Worm (Caenorhabditis elegans): ENCODE measurements around the gene M01H9.10.

M01H9.10 gene

ce11 chrIV:4449843-4450242 is 30.1 kb downstream of the M01H9.10 start (continued):
- TF ChIP-seq vab-7 (GFP tag; IDR thresholded peaks at IDR 0.05) (no peak), madf-9 (GFP tag; conservative IDR thresholded peaks at IDR 0.05) (no peak), snpc-1.2 (GFP tag; IDR thresholded peaks at IDR 0.05) (peak; percentile 27; the same call in 1 of the 2 replicates), nhr-6 (tag; optimal IDR thresholded peaks at IDR 0.05) (no peak), Y5F2A.4 (GFP tag; optimal IDR thresholded peaks at IDR 0.05) (no peak), nhr-111 (GFP tag; optimal IDR thresholded peaks at IDR 0.05) (no peak), spr-3 (GFP tag; optimal IDR thresholded peaks at IDR 0.05) (no peak), nhr-237 (tag; optimal IDR thresholded peaks at IDR 0.05) (no peak), egl-27 (tag; optimal IDR thresholded peaks at IDR 0.05) (no peak), zag-1 (tag; optimal IDR thresholded peaks at IDR 0.05) (no peak), nhr-41 (GFP tag; IDR thresholded peaks at IDR 0.05) (peak; percentile 75), ama-1 (optimal IDR thresholded peaks at IDR 0.05) (peak; percentile 87), lsy-2 (tag; optimal IDR thresholded peaks at IDR 0.05) (peak in 1 of 2 experiments; percentile 17), ZK337.2 (GFP tag; IDR thresholded peaks at IDR 0.05) (no peak), Y105C5A.15 (GFP tag; IDR thresholded peaks at IDR 0.05) (no peak), zfp-3 (GFP tag; conservative IDR thresholded peaks at IDR 0.05) (no peak; the same call in 1 of the 2 replicates), lin-39 (tag; optimal IDR thresholded peaks at IDR 0.05) (no peak), daf-19 (GFP tag; conservative IDR thresholded peaks at IDR 0.05) (no peak), dmd-8 (GFP tag; IDR thresholded peaks at IDR 0.05) (no peak), zip-11 (GFP tag; IDR thresholded peaks at IDR 0.05) (no peak), Y75B8A.6 (GFP tag; IDR thresholded peaks at IDR 0.05) (0 out of 2 replicates have a peak, but pooled peaks have one; percentile 55), ceh-62 (tag; optimal IDR thresholded peaks at IDR 0.05) (no peak), dmd-6 (GFP tag; IDR thresholded peaks at IDR 0.05) (peak; percentile 56; the same call in 1 of the 2 replicates), hmg-1.1 (GFP tag; IDR thresholded peaks at IDR 0.05) (no peak), daf-8 (GFP tag; IDR thresholded peaks at IDR 0.05) (no peak), fkh-10 (GFP tag; optimal IDR thresholded peaks at IDR 0.05) (no peak), F44E2.7 (GFP tag; IDR thresholded peaks at IDR 0.05) (no peak), pqm-1 (tag; optimal IDR thresholded peaks at IDR 0.05) (peak; percentile 53), D1046.2 (GFP tag; IDR thresholded peaks at IDR 0.05) (0 out of 2 replicates have a peak, but pooled peaks have one; percentile 6)

- TF ChIP-seq R02D3.7 (tag; optimal IDR thresholded peaks at IDR 0.05): no peak
- no peak for TF ChIP-seq D1046.2 (GFP tag; IDR thresholded peaks at IDR 0.05)
- TF ChIP-seq aha-1 (tag): peak; percentile 8
- TF ChIP-seq nhr-42 (GFP tag; IDR thresholded peaks at IDR 0.05): no peak
Observed at ce11 chrIV:4449439-4449838, 30.5 kb downstream of the M01H9.10 start, which contains the start of gene R08C7.12. TSS of gene R08C7.12 (plus strand) at chrIV:4449739.

- TF ChIP-seq mes-2 (tag; optimal IDR thresholded peaks at IDR 0.05; ENCODE audit: poor library complexity, severe bottlenecking) (peak; percentile 15), nhr-48 (tag; optimal IDR thresholded peaks at IDR 0.05) (no peak)
Observed at ce11 chrIV:4448343-4448742, 31.6 kb downstream of the M01H9.10 start.

- peak; percentile 63 for TF ChIP-seq snpc-1.2 (GFP tag; IDR thresholded peaks at IDR 0.05)
- TF ChIP-seq egl-43 (GFP tag; IDR thresholded peaks at IDR 0.05): 0 out of 2 replicates have a peak, but pooled peaks have one; percentile 55
- TF ChIP-seq ZK337.2 (GFP tag; IDR thresholded peaks at IDR 0.05): no peak
- TF ChIP-seq unc-130 (GFP tag; optimal IDR thresholded peaks at IDR 0.05): peak; percentile 31
- peak; percentile 41 for TF ChIP-seq lin-38 (GFP tag; IDR thresholded peaks at IDR 0.05)
- TF ChIP-seq ceh-32 (tag; optimal IDR thresholded peaks at IDR 0.05; ENCODE audit: poor library complexity): no peak
- TF ChIP-seq D1046.2 (GFP tag; IDR thresholded peaks at IDR 0.05): 0 out of 2 replicates have a peak, but pooled peaks have one; percentile 30
Observed at ce11 chrIV:4447367-4447766, 32.6 kb downstream of the M01H9.10 start.

Data from whole organism, L4 larva.